Fruit fly (Drosophila melanogaster) whole organism: Measurements from ENCODE around the gene CG2017.

Source experiments
- CG8478 ChIP-seq: fragments of >200 bp; optimal IDR thresholded peaks from 2 replicates; lab custom pipeline; 2018; ENCODE audit warnings: inconsistent platforms
- Dll ChIP-seq: fragments of >200 bp; optimal IDR thresholded peaks from 2 replicates; lab custom pipeline; 2017
- pan ChIP-seq: fragments of >200 bp; optimal IDR thresholded peaks from 2 replicates; lab custom pipeline; 2017
- psq ChIP-seq: fragments of >200 bp; optimal IDR thresholded peaks from 2 replicates; lab custom pipeline; 2017
- usp ChIP-seq: fragments of >200 bp; optimal IDR thresholded peaks from 2 replicates; lab custom pipeline; 2017; ENCODE audit warnings: missing biosample characterization, missing genetic modification characterization, mixed read lengths

dm6 chr3R:5881308-5881707 lies 19.1 kb upstream of the CG2017 start:
- no peak for TF ChIP-seq psq (lab: Kevin White, UChicago)
- no peak for TF ChIP-seq Dll (lab: Kevin White, UChicago)
- no peak for TF ChIP-seq pan (lab: Kevin White, UChicago)
- no peak for TF ChIP-seq CG8478 (lab: Kevin White, UChicago)
- no peak for TF ChIP-seq usp (GFP tag; lab: Kevin White, UChicago)
